Fruit fly (Drosophila melanogaster) whole organism, pupa: ENCODE measurements around the gene CG5021.

Experiments used
- CG10348 ChIP-seq: fragments of 200-800 bp; sonication (Bioruptor generic); IDR thresholded peaks from 2 replicates; pipeline ENCODE4 v1.3.6; 2022; ENCODE audit warnings: missing biosample characterization, missing genetic modification characterization
- CG12605 ChIP-seq: fragments of 200-800 bp; sonication (Bioruptor generic); IDR thresholded peaks from 2 replicates; pipeline ENCODE4 v1.3.6; 2022; ENCODE audit warnings: missing biosample characterization, missing genetic modification characterization
- CG13204 ChIP-seq: fragments of 200-800 bp; sonication (Bioruptor generic); optimal IDR thresholded peaks from 2 replicates; lab custom pipeline; 2018; ENCODE audit warnings: missing biosample characterization, mild to moderate bottlenecking, missing genetic modification characterization, moderate library complexity
- CG14655 ChIP-seq: fragments of 200-800 bp; sonication (Bioruptor generic); optimal IDR thresholded peaks from 3 replicates; lab custom pipeline; 2017; ENCODE audit warnings: mild to moderate bottlenecking, missing biosample characterization, missing genetic modification reagents, missing genetic modification characterization
- CG15710 ChIP-seq: fragments of 200-800 bp; sonication (Bioruptor generic); optimal IDR thresholded peaks from 2 replicates; lab custom pipeline; 2018; ENCODE audit warnings: missing biosample characterization, mild to moderate bottlenecking, missing genetic modification characterization, moderate library complexity
- CG17806 ChIP-seq: fragments of 200-800 bp; sonication (Bioruptor generic); optimal IDR thresholded peaks from 2 replicates; lab custom pipeline; 2018; ENCODE audit warnings: missing biosample characterization, mild to moderate bottlenecking, missing genetic modification characterization, moderate library complexity
- CG32121 ChIP-seq: fragments of 200-800 bp; sonication (Bioruptor generic); IDR thresholded peaks from 2 replicates; pipeline ENCODE4 v1.3.6; 2022; ENCODE audit warnings: missing biosample characterization, missing genetic modification characterization
- CG34367 ChIP-seq: fragments of 200-800 bp; sonication (Bioruptor generic); optimal IDR thresholded peaks from 2 replicates; lab custom pipeline; 2018; ENCODE audit warnings: missing biosample characterization, mild to moderate bottlenecking, missing genetic modification characterization
- CG4496 ChIP-seq: fragments of 200-800 bp; sonication (Bioruptor generic); IDR thresholded peaks from 3 replicates; pipeline ENCODE4 v1.3.6; 2022; ENCODE audit warnings: missing biosample characterization, missing genetic modification characterization
- CG8159 ChIP-seq: fragments of 200-800 bp; sonication (Bioruptor generic); optimal IDR thresholded peaks from 3 replicates; lab custom pipeline; 2018; ENCODE audit warnings: missing biosample characterization, mild to moderate bottlenecking, missing genetic modification characterization, moderate library complexity
- CG8301 ChIP-seq: fragments of 200-800 bp; sonication (Bioruptor generic); optimal IDR thresholded peaks from 2 replicates; lab custom pipeline; 2018; ENCODE audit warnings: missing biosample characterization, mild to moderate bottlenecking, missing genetic modification characterization
- CG9948 ChIP-seq: fragments of 200-800 bp; sonication (Bioruptor generic); optimal IDR thresholded peaks from 2 replicates; lab custom pipeline; 2018; ENCODE audit warnings: missing biosample characterization, mild to moderate bottlenecking, missing genetic modification characterization, moderate library complexity
- D1 ChIP-seq: fragments of 200-800 bp; sonication (Bioruptor generic); optimal IDR thresholded peaks from 2 replicates; lab custom pipeline; 2018; ENCODE audit warnings: missing biosample characterization, mild to moderate bottlenecking, missing genetic modification characterization, moderate library complexity
- EcR ChIP-seq: fragments of 200-800 bp; sonication (Bioruptor generic); optimal IDR thresholded peaks from 3 replicates; lab custom pipeline; 2019; ENCODE audit warnings: missing biosample characterization, missing genetic modification characterization, mild to moderate bottlenecking, moderate library complexity, missing genetic modification reagents
- Ets98B ChIP-seq: fragments of 200-800 bp; sonication (Bioruptor generic); IDR thresholded peaks from 2 replicates; pipeline ENCODE4 v1.3.6; 2022; ENCODE audit warnings: missing biosample characterization, missing genetic modification characterization
- Pif1A ChIP-seq: fragments of 200-800 bp; sonication (Bioruptor generic); optimal IDR thresholded peaks from 3 replicates; lab custom pipeline; 2016; ENCODE audit warnings: missing biosample characterization, missing genetic modification characterization
- Pif1B ChIP-seq: fragments of 200-800 bp; sonication (Bioruptor generic); optimal IDR thresholded peaks from 3 replicates; lab custom pipeline; 2016; ENCODE audit warnings: missing biosample characterization, missing genetic modification characterization
- Snoo ChIP-seq: fragments of 200-800 bp; sonication (Bioruptor generic); optimal IDR thresholded peaks from 3 replicates; lab custom pipeline; 2017; ENCODE audit warnings: missing biosample characterization, mild to moderate bottlenecking, missing genetic modification characterization, inconsistent platforms
- fd96Ca ChIP-seq: fragments of 200-800 bp; sonication (Bioruptor generic); IDR thresholded peaks from 3 replicates; pipeline ENCODE4 v1.3.6; 2022; ENCODE audit warnings: missing biosample characterization, missing genetic modification characterization
- gl ChIP-seq: fragments of 200-800 bp; sonication (Bioruptor generic); optimal IDR thresholded peaks from 2 replicates; lab custom pipeline; 2018; ENCODE audit warnings: missing biosample characterization, mild to moderate bottlenecking, missing genetic modification characterization
- rn ChIP-seq: fragments of 200-800 bp; sonication (Bioruptor generic); IDR thresholded peaks from 2 replicates; pipeline ENCODE4 v1.3.6; 2022; ENCODE audit warnings: missing biosample characterization, missing genetic modification characterization

Gene CG5021

DNA sequence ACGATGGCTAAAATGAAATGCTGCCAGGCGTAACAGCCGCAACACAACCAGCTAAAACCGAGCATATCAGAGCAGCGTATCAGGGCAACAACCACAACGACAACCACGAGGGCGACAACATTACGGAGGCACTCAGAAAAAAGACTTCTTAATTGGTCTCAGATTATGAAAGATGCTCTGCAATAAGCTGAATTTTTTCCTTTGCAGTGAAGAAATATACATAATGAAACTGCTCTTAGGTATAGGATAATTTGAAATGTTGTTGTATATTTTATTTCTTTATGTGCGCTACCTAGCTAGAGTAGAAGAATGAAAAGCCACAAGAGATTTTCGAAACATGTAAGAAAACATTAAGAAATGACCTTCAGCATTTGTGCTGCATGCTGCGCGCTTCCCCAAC, 37.1 kb upstream of the CG5021 start:
- TF ChIP-seq rn (GFP tag; lab: Robert Waterston, UW) (no peak), gl (no peak), CG9948 (tag; lab: Kevin White, UChicago) (peak; percentile 14), D1 (tag; lab: Kevin White, UChicago) (no peak), CG17806 (tag; lab: Kevin White, UChicago) (no peak), CG15710 (tag; lab: Kevin White, UChicago) (no peak), EcR (GFP tag; lab: Kevin White, UChicago) (no peak), CG10348 (GFP tag; lab: Robert Waterston, UW) (no peak), CG12605 (no peak), CG34367 (tag; lab: Kevin White, UChicago) (no peak), Pif1B (GFP tag; lab: Kevin White, UChicago) (no peak), Ets98B (no peak), CG4496 (GFP tag; lab: Robert Waterston, UW) (0 out of 3 replicates have a peak, but pooled peaks have one; percentile 43), CG14655 (GFP tag; lab: Kevin White, UChicago) (no peak), CG8301 (tag; lab: Kevin White, UChicago) (no peak)
- TF ChIP-seq, all 21 proteins: peak for 2

dm6 chr3L:8931916-8932315, 34.7 kb upstream of the CG5021 start:
- peak; percentile 19 for TF ChIP-seq Pif1A
- TF ChIP-seq CG17806 (tag; lab: Kevin White, UChicago): no peak
- TF ChIP-seq CG32121 (GFP tag; lab: Robert Waterston, UW): no peak

- TF ChIP-seq D1 (tag; lab: Kevin White, UChicago) (no peak), CG8301 (tag; lab: Kevin White, UChicago) (no peak), CG4496 (GFP tag; lab: Robert Waterston, UW) (no peak), CG14655 (GFP tag; lab: Kevin White, UChicago) (no peak), CG13204 (GFP tag; lab: Kevin White, UChicago) (no peak), CG15710 (tag; lab: Kevin White, UChicago) (no peak), gl (no peak), Pif1A (no peak), Snoo (no peak), CG34367 (tag; lab: Kevin White, UChicago) (no peak), CG9948 (tag; lab: Kevin White, UChicago) (no peak), CG17806 (tag; lab: Kevin White, UChicago) (no peak), CG10348 (GFP tag; lab: Robert Waterston, UW) (no peak), CG12605 (no peak), EcR (GFP tag; lab: Kevin White, UChicago) (no peak), CG8159 (no peak), rn (GFP tag; lab: Robert Waterston, UW) (no peak)
- TF ChIP-seq, all 21 proteins: peak for 0
Measured at dm6 chr3L:8939654-8940053, 27.0 kb upstream of the CG5021 start.

- TF ChIP-seq CG32121 (GFP tag; lab: Robert Waterston, UW) (peak; percentile 52; the same call in 1 of the 2 replicates), CG4496 (GFP tag; lab: Robert Waterston, UW) (no peak)
Measured at dm6 chr3L:8947848-8948494, 18.7 kb upstream of the CG5021 start.

DNA sequence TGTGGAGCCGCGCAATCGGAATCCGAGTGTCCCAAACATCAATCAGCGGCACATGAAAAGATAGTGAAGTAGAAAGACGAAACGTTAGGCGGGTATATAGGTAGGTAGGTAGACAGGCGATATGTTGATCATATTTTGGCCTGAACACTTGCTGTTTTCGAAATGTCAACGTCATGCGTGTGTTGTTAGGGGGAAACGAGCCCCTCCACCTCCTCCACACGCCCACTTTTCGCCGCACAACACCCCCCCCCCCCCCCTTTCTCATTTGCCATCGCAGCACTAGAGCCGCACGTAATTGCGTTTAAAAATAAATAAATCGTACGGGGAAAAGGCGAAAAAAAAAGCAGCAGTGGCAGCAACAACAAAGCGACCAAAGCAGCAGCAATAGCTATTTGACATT, 16.8 kb upstream of the CG5021 start:
- TF ChIP-seq CG32121 (GFP tag; lab: Robert Waterston, UW) (peak; percentile 52; the same call in 1 of the 2 replicates), rn (GFP tag; lab: Robert Waterston, UW) (no peak)
- TF ChIP-seq, all 21 proteins: peak for 1

DNA sequence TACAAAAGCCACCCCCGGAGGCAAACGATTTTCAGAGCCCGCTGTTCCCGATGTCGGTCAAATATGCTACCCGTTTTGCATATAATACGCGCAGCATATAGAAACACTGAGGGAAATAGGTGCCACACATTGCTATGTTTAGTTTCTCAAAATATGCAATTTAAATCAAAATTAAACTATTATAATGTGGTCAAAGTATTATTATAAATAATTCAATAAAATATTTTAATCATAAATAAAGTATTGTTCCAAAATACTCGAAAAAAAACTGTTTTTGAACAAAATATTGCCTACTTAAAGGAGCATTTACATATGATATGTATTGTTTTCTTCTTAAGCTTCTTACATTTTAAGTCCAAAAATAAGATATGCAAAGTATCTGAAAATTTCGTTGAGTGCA, 15.7 kb upstream of the CG5021 start:
- TF ChIP-seq Snoo (no peak), CG8159 (no peak), Ets98B (no peak), CG12605 (no peak), CG32121 (GFP tag; lab: Robert Waterston, UW) (no peak), CG34367 (tag; lab: Kevin White, UChicago) (no peak), CG13204 (GFP tag; lab: Kevin White, UChicago) (no peak), fd96Ca (GFP tag; lab: Robert Waterston, UW) (no peak), CG17806 (tag; lab: Kevin White, UChicago) (no peak), D1 (tag; lab: Kevin White, UChicago) (no peak), CG9948 (tag; lab: Kevin White, UChicago) (no peak), gl (no peak), rn (GFP tag; lab: Robert Waterston, UW) (no peak), CG14655 (GFP tag; lab: Kevin White, UChicago) (no peak), CG10348 (GFP tag; lab: Robert Waterston, UW) (no peak), Pif1B (GFP tag; lab: Kevin White, UChicago) (no peak), Pif1A (no peak), CG8301 (tag; lab: Kevin White, UChicago) (no peak)
- TF ChIP-seq, all 21 proteins: peak for 0

DNA sequence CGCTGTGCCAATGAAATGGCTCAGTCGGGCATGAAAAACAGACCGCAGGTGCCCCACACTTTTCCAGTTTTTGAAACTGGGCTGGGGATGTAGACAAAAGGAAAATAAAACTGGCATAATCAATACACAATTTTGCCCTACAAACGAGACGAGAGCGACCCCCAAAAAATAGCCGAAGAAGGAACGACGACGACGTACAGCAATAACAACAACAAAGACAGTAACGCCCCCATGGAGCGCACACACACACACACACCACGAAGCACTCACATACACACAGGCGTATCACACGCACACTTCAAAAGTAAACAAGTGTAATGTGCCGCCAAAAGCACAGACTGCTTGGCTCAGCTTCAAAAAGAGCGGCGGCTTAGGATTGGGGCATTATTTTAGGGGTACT, 15.1 kb upstream of the CG5021 start:
- TF ChIP-seq Pif1B (GFP tag; lab: Kevin White, UChicago) (no peak), CG15710 (tag; lab: Kevin White, UChicago) (no peak), CG12605 (no peak), CG17806 (tag; lab: Kevin White, UChicago) (no peak), gl (no peak), CG8301 (tag; lab: Kevin White, UChicago) (no peak), CG10348 (GFP tag; lab: Robert Waterston, UW) (no peak), CG8159 (no peak), Ets98B (no peak), CG4496 (GFP tag; lab: Robert Waterston, UW) (no peak), Pif1A (no peak), Snoo (no peak), D1 (tag; lab: Kevin White, UChicago) (no peak), CG9948 (tag; lab: Kevin White, UChicago) (no peak), EcR (GFP tag; lab: Kevin White, UChicago) (no peak), CG34367 (tag; lab: Kevin White, UChicago) (no peak)
